Fruit fly (Drosophila melanogaster): ENCODE results near the gene TM9SF3.

The TM9SF3 gene

DNA sequence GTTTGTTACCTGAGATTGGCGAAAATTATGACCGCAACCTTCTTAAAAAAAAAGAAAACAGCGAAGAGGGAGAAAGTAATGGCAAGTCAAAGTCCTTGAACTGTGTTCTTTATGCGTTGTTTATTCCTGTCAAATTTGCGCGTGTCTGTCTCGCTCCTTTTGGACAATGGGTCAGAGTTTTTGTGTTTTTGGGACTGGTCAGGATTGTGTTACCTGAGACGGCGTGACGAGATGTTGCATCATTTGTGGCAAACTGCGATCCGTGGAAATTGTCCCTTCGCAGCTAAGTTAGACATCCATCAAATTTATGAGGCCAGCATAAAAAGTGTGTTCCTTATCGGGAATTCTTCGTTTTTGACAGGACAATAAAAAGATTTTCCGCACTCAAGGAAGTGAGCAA, 19.5 kb upstream of the TM9SF3 start:
- TF ChIP-seq gl (tag; optimal IDR thresholded peaks at IDR 0.05): no peak

DNA sequence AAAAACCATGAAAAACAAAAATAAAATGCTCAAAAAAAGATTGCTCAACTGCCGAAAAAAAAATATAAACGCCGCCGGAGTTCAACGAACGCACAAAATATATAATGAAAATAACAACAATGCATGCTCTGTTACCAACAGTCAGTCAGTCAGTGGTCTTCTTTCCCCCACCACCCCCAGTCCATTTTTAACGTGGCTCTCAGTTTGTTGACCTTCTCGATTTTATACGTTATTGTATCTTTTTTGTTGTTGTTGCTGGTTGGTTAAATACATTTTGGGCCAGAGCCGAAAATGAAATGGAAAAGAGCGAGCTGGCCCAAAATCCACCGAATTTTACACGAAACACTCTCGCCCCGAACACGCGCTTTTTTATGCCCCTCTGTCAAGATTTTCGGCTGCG, 18.1 kb upstream of the TM9SF3 start:
- peak; percentile 37 for TF ChIP-seq Snoo (tag; optimal IDR thresholded peaks at IDR 0.05)
- no peak for TF ChIP-seq CG13204 (GFP tag; optimal IDR thresholded peaks at IDR 0.05)
- no peak for TF ChIP-seq gl (tag; optimal IDR thresholded peaks at IDR 0.05)

DNA sequence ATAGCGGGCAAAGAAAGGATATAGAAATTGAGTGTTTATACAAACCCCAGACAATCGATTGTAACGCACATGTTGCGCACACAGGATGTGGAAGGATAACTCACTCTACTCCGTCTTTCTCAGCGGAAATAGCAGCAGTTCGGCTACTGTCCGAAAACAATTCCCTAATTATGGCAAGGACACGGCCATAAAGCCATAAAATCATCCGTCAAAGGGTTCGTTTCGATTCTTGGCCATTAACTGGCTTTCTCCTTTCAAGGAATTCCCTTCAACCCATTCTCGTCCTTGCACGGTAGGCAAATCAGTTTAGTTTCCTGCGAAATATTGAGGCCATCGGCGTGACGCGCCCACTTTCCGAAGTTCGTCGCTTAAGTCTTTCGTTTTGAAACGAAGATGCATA, 17.7 kb upstream of the TM9SF3 start:
- TF ChIP-seq EcR (GFP tag; optimal IDR thresholded peaks at IDR 0.05) (no peak), Ets98B (GFP tag; IDR thresholded peaks at IDR 0.05) (no peak), D1 (tag; optimal IDR thresholded peaks at IDR 0.05) (no peak), CG14655 (GFP tag; optimal IDR thresholded peaks at IDR 0.05) (no peak), Pif1A (GFP tag; optimal IDR thresholded peaks at IDR 0.05) (no peak), CG9948 (tag; optimal IDR thresholded peaks at IDR 0.05) (no peak), Snoo (tag; optimal IDR thresholded peaks at IDR 0.05) (no peak), CG8159 (tag; optimal IDR thresholded peaks at IDR 0.05) (no peak), CG12605 (GFP tag; IDR thresholded peaks at IDR 0.05) (no peak), CG8301 (tag; optimal IDR thresholded peaks at IDR 0.05) (no peak), fd96Ca (GFP tag; IDR thresholded peaks at IDR 0.05) (no peak), CG17806 (tag; optimal IDR thresholded peaks at IDR 0.05) (no peak), gl (tag; optimal IDR thresholded peaks at IDR 0.05) (no peak), CG32121 (GFP tag; IDR thresholded peaks at IDR 0.05) (no peak), CG13204 (GFP tag; optimal IDR thresholded peaks at IDR 0.05) (no peak), CG34367 (tag; optimal IDR thresholded peaks at IDR 0.05) (no peak), CG10348 (GFP tag; IDR thresholded peaks at IDR 0.05) (no peak), CG4496 (GFP tag; IDR thresholded peaks at IDR 0.05) (no peak), Pif1B (GFP tag; optimal IDR thresholded peaks at IDR 0.05) (no peak), CG15710 (tag; optimal IDR thresholded peaks at IDR 0.05) (no peak)

DNA sequence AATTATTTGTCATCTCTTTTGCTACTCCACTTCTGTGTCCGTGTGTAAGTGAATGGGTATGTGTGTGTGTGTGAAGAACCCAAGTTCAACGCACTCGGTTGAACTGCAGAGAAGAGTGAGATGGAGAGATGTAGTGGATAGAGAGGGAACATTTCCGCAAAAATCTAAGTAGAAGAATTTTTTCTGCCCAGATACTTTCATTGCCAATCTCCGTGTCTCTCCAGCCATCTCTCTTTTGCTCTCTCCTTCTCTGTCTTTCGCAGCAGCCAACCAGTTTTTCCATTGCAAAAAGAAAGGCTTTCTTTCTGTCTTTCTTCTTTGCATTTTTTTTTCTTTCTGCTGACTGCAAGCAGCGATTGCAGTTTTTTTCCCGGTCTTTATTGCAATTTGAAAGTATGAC, 14.9 kb upstream of the TM9SF3 start:
- TF ChIP-seq CG8301 (tag; optimal IDR thresholded peaks at IDR 0.05): peak; percentile 7
- TF ChIP-seq CG15710 (tag; optimal IDR thresholded peaks at IDR 0.05): no peak
- no peak for TF ChIP-seq gl (tag; optimal IDR thresholded peaks at IDR 0.05)
- TF ChIP-seq CG9948 (tag; optimal IDR thresholded peaks at IDR 0.05): no peak
- TF ChIP-seq CG13204 (GFP tag; optimal IDR thresholded peaks at IDR 0.05): no peak
- no peak for TF ChIP-seq CG12605 (GFP tag; IDR thresholded peaks at IDR 0.05)
- TF ChIP-seq fd96Ca (GFP tag; IDR thresholded peaks at IDR 0.05): no peak
- no peak for TF ChIP-seq CG10348 (GFP tag; IDR thresholded peaks at IDR 0.05)
- no peak for TF ChIP-seq D1 (tag; optimal IDR thresholded peaks at IDR 0.05)
- TF ChIP-seq rn (GFP tag; IDR thresholded peaks at IDR 0.05): no peak
- TF ChIP-seq CG34367 (tag; optimal IDR thresholded peaks at IDR 0.05): no peak
- TF ChIP-seq Ets98B (GFP tag; IDR thresholded peaks at IDR 0.05): no peak
- no peak for TF ChIP-seq CG32121 (GFP tag; IDR thresholded peaks at IDR 0.05)
- TF ChIP-seq CG17806 (tag; optimal IDR thresholded peaks at IDR 0.05): no peak
- no peak for TF ChIP-seq CG8159 (tag; optimal IDR thresholded peaks at IDR 0.05)
- TF ChIP-seq Pif1A (GFP tag; optimal IDR thresholded peaks at IDR 0.05): no peak
- no peak for TF ChIP-seq Snoo (tag; optimal IDR thresholded peaks at IDR 0.05)
- no peak for TF ChIP-seq EcR (GFP tag; optimal IDR thresholded peaks at IDR 0.05)
- TF ChIP-seq CG14655 (GFP tag; optimal IDR thresholded peaks at IDR 0.05): peak; percentile 1
- TF ChIP-seq Pif1B (GFP tag; optimal IDR thresholded peaks at IDR 0.05): no peak
- TF ChIP-seq CG4496 (GFP tag; IDR thresholded peaks at IDR 0.05): 0 out of 3 replicates have a peak, but pooled peaks have one; percentile 27

DNA sequence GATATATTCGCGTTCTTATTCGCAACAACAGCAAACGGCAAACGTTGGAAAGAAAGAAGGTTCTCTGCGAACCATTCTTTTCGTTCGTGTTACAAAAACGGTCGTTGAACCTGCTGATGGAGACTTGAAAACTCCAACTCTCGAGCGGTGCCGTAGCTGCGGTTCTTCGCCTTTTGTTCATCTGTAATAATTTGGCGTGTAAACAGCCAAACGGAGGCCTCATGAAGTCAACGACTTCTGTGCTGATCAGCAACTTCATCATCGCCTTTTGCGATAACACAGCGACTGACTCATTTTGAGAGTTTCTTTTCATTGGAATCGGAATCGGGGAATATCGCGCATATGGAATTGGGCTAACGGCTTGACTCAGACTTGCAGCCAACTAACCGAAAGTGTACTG, 13.6 kb upstream of the TM9SF3 start:
- TF ChIP-seq CG4496 (GFP tag; IDR thresholded peaks at IDR 0.05): no peak

DNA sequence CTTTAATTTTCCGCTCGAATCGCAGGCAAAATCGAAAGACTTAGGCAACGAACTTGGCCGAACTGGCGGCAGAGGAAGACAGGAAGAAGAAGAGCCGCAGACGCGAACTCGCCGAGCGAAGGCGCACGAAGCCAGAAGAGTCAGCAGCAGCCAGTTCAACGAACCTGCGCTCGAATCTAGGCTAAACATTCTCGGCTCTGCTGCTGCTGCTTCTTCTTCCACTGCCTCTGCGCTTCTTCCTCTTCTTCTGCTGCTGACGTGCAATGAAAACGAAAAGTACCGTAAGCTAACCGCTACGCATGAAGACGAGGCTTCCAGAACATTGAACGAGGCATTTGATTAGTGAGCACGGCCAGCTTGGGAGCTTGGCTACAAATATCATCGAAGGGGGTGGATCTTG, 12.7 kb upstream of the TM9SF3 start:
- no peak for TF ChIP-seq CG15710 (tag; optimal IDR thresholded peaks at IDR 0.05)
- no peak for TF ChIP-seq CG10348 (GFP tag; IDR thresholded peaks at IDR 0.05)
- no peak for TF ChIP-seq Ets98B (GFP tag; IDR thresholded peaks at IDR 0.05)
- 0 out of 3 replicates have a peak, but pooled peaks have one; percentile 24 for TF ChIP-seq CG4496 (GFP tag; IDR thresholded peaks at IDR 0.05)
- TF ChIP-seq D1 (tag; optimal IDR thresholded peaks at IDR 0.05): no peak
- no peak for TF ChIP-seq CG8159 (tag; optimal IDR thresholded peaks at IDR 0.05)
- TF ChIP-seq EcR (GFP tag; optimal IDR thresholded peaks at IDR 0.05): peak; percentile 88
- no peak for TF ChIP-seq rn (GFP tag; IDR thresholded peaks at IDR 0.05)

DNA sequence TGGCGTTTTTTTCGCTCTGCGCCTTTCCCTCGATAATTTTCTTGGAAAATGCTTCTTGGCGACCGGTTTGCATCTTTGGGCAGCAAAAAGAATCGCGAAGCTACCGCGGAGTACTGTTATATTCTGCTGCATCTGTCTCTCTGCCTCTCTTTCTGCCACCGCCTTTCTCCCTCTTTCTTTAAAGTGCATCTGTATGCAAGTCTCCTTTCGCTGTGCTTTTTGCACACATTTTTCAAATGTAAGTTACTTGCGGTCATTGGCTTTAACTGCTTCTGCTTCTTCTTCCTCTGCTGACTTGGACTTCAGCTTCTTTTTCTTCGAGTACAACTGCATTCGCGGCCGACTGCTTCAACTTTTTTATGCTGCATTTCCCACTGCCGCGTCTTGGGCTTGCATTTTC, 12.0 kb upstream of the TM9SF3 start:
- TF ChIP-seq CG14655 (GFP tag; optimal IDR thresholded peaks at IDR 0.05): no peak
- no peak for TF ChIP-seq CG13204 (GFP tag; optimal IDR thresholded peaks at IDR 0.05)
- TF ChIP-seq fd96Ca (GFP tag; IDR thresholded peaks at IDR 0.05): no peak
- no peak for TF ChIP-seq CG8159 (tag; optimal IDR thresholded peaks at IDR 0.05)
- TF ChIP-seq CG34367 (tag; optimal IDR thresholded peaks at IDR 0.05): no peak
- TF ChIP-seq CG9948 (tag; optimal IDR thresholded peaks at IDR 0.05): no peak
- no peak for TF ChIP-seq gl (tag; optimal IDR thresholded peaks at IDR 0.05)
- TF ChIP-seq D1 (tag; optimal IDR thresholded peaks at IDR 0.05): no peak
- TF ChIP-seq Ets98B (GFP tag; IDR thresholded peaks at IDR 0.05): no peak
